Worm (Caenorhabditis elegans) whole organism, L1 larva: ENCODE results near the gene W08F4.1.

Source experiments
- C04F5.9 ChIP-seq: sonication (generic microtip); optimal IDR thresholded peaks from 2 replicates; lab custom pipeline; 2016; ENCODE audit warnings: missing genetic modification characterization, missing compliant biosample characterization
- F16B12.6 ChIP-seq: fragments of 150-350 bp; optimal IDR thresholded peaks from 2 replicates; lab custom pipeline; 2014; ENCODE audit warnings: missing biosample characterization, missing genetic modification characterization
- Y116A8C.19 ChIP-seq: sonication (generic microtip); optimal IDR thresholded peaks from 2 replicates; lab custom pipeline; 2016; ENCODE audit warnings: missing compliant biosample characterization, missing genetic modification characterization, borderline replicate concordance
- aha-1 ChIP-seq: fragments of 150-350 bp; optimal IDR thresholded peaks from 2 replicates; lab custom pipeline; 2014; ENCODE audit warnings: missing biosample characterization, missing genetic modification characterization
- alr-1 ChIP-seq: fragments of 200-800 bp; sonication (Bioruptor generic); optimal IDR thresholded peaks from 2 replicates; lab custom pipeline; 2018; ENCODE audit warnings: borderline replicate concordance, mild to moderate bottlenecking, missing genetic modification characterization, missing compliant biosample characterization
- aly-2 ChIP-seq: fragments of 150-350 bp; optimal IDR thresholded peaks from 2 replicates; lab custom pipeline; 2014; ENCODE audit warnings: missing biosample characterization, missing genetic modification characterization
- blmp-1 ChIP-seq: fragments of 150-350 bp; optimal IDR thresholded peaks from 2 replicates; lab custom pipeline; 2014; ENCODE audit warnings: missing biosample characterization, missing genetic modification characterization
- ceh-63 ChIP-seq: fragments of 200-800 bp; sonication (Bioruptor generic); optimal IDR thresholded peaks from 2 replicates; lab custom pipeline; 2018; ENCODE audit warnings: mild to moderate bottlenecking, missing genetic modification characterization, missing compliant biosample characterization
- dpl-1 ChIP-seq, 3 experiments: fragments of 150-350 bp in 2 of 3; sonication (generic microtip) in 1 of 3; optimal IDR thresholded peaks; 2 replicates each; lab custom pipeline; 2014 to 2017; ENCODE audit warnings: missing biosample characterization in 3 of 3, missing genetic modification characterization in 3 of 3, missing genetic modification reagents in 3 of 3
- efl-3 ChIP-seq: fragments of 200-800 bp; sonication (Bioruptor generic); optimal IDR thresholded peaks from 2 replicates; lab custom pipeline; 2018; ENCODE audit warnings: mild to moderate bottlenecking, missing genetic modification characterization, missing compliant biosample characterization
- egl-27 ChIP-seq, 2 experiments: fragments of 150-350 bp in 1 of 2; sonication (generic microtip); optimal IDR thresholded peaks; 3 replicates each; lab custom pipeline; 2017 to 2018; ENCODE audit warnings: missing biosample characterization in 2 of 2, missing genetic modification characterization in 2 of 2, missing genetic modification reagents in 2 of 2
- elt-2 ChIP-seq: sonication (generic microtip); optimal IDR thresholded peaks from 2 replicates; lab custom pipeline; 2016; ENCODE audit warnings: missing genetic modification characterization, mild to moderate bottlenecking, inconsistent platforms, missing compliant biosample characterization, missing genetic modification reagents
- fkh-4 ChIP-seq: sonication (generic microtip); optimal IDR thresholded peaks from 2 replicates; lab custom pipeline; 2016; ENCODE audit warnings: missing compliant biosample characterization, missing genetic modification characterization, borderline replicate concordance
- fos-1 ChIP-seq: fragments of 150-350 bp; optimal IDR thresholded peaks from 2 replicates; lab custom pipeline; 2014; ENCODE audit warnings: missing biosample characterization, missing genetic modification characterization
- hpl-2 ChIP-seq: fragments of 150-350 bp; optimal IDR thresholded peaks from 2 replicates; lab custom pipeline; 2014; ENCODE audit warnings: missing biosample characterization, missing genetic modification reagents, missing genetic modification characterization
- irx-1 ChIP-seq: sonication (generic microtip); optimal IDR thresholded peaks from 2 replicates; lab custom pipeline; 2016; ENCODE audit warnings: missing genetic modification characterization, missing compliant biosample characterization
- lin-13 ChIP-seq: fragments of 150-350 bp; optimal IDR thresholded peaks from 2 replicates; lab custom pipeline; 2014; ENCODE audit warnings: missing biosample characterization, missing genetic modification reagents, missing genetic modification characterization
- lin-15B ChIP-seq: fragments of 150-350 bp; sonication (generic microtip); optimal IDR thresholded peaks from 3 replicates; lab custom pipeline; 2014; ENCODE audit warnings: missing biosample characterization, missing genetic modification characterization
- lin-39 ChIP-seq: fragments of 150-350 bp; optimal IDR thresholded peaks from 2 replicates; lab custom pipeline; 2014; ENCODE audit warnings: missing biosample characterization, missing genetic modification reagents, missing genetic modification characterization
- lir-3 ChIP-seq: sonication (generic microtip); optimal IDR thresholded peaks from 2 replicates; lab custom pipeline; 2016; ENCODE audit warnings: mild to moderate bottlenecking, missing genetic modification characterization, moderate library complexity, missing compliant biosample characterization; ENCODE audit not compliant: poor library complexity
- lsy-2 ChIP-seq, 2 experiments: fragments of 150-350 bp; optimal IDR thresholded peaks; 2 replicates each; lab custom pipeline; 2014; ENCODE audit warnings: missing biosample characterization in 2 of 2, missing genetic modification characterization in 2 of 2
- mab-9 ChIP-seq: fragments of 200-800 bp; sonication (Bioruptor generic); IDR thresholded peaks from 2 replicates; pipeline ENCODE4 v1.3.6; 2022; ENCODE audit warnings: missing genetic modification reagents, missing genetic modification characterization, missing compliant biosample characterization
- mep-1 ChIP-seq: fragments of 150-350 bp; optimal IDR thresholded peaks from 2 replicates; lab custom pipeline; 2014; ENCODE audit warnings: missing biosample characterization, missing genetic modification characterization
- nhr-12 ChIP-seq: sonication (generic microtip); optimal IDR thresholded peaks from 2 replicates; lab custom pipeline; 2017; ENCODE audit warnings: missing biosample characterization, missing genetic modification characterization
- nhr-19 ChIP-seq: fragments of 200-800 bp; sonication (Bioruptor generic); conservative IDR thresholded peaks from 2 replicates; pipeline ENCODE4 v1.3.6; 2022; ENCODE audit warnings: missing genetic modification characterization, missing compliant biosample characterization
- nhr-28 ChIP-seq: fragments of 150-350 bp; optimal IDR thresholded peaks from 2 replicates; lab custom pipeline; 2014; ENCODE audit warnings: missing biosample characterization, missing genetic modification characterization
- nhr-85 ChIP-seq: sonication (generic microtip); peaks from one replicate; lab custom pipeline; 2016; ENCODE audit warnings: missing genetic modification characterization, inconsistent platforms, missing compliant biosample characterization
- nhr-90 ChIP-seq: sonication (generic microtip); optimal IDR thresholded peaks from 2 replicates; lab custom pipeline; 2016; ENCODE audit warnings: mild to moderate bottlenecking, missing genetic modification characterization, missing compliant biosample characterization; ENCODE audit not compliant: poor library complexity
- snu-23 ChIP-seq: sonication (generic microtip); optimal IDR thresholded peaks from 2 replicates; lab custom pipeline; 2016; ENCODE audit warnings: missing genetic modification characterization, missing compliant biosample characterization
- sox-4 ChIP-seq: sonication (generic microtip); optimal IDR thresholded peaks from 2 replicates; lab custom pipeline; 2016; ENCODE audit warnings: missing genetic modification characterization, missing compliant biosample characterization
- sptf-1 ChIP-seq: fragments of 150-350 bp; optimal IDR thresholded peaks from 2 replicates; lab custom pipeline; 2014; ENCODE audit warnings: missing biosample characterization, missing genetic modification characterization
- sup-37 ChIP-seq: fragments of 200-800 bp; sonication (Bioruptor generic); optimal IDR thresholded peaks from 2 replicates; lab custom pipeline; 2018; ENCODE audit warnings: mild to moderate bottlenecking, missing genetic modification characterization, missing compliant biosample characterization
- tbx-2 ChIP-seq: sonication (generic microtip); optimal IDR thresholded peaks from 2 replicates; lab custom pipeline; 2016; ENCODE audit warnings: missing genetic modification characterization, missing compliant biosample characterization
- unc-86 ChIP-seq: sonication (generic microtip); optimal IDR thresholded peaks from 2 replicates; lab custom pipeline; 2016; ENCODE audit warnings: missing genetic modification characterization, missing compliant biosample characterization
- unc-98 ChIP-seq: fragments of 200-800 bp; sonication (Bioruptor generic); IDR thresholded peaks from 2 replicates; pipeline ENCODE4 v1.3.6; 2022; ENCODE audit warnings: missing genetic modification characterization, missing compliant biosample characterization
- ztf-4 ChIP-seq: fragments of 150-350 bp; optimal IDR thresholded peaks from 2 replicates; lab custom pipeline; 2014; ENCODE audit warnings: missing biosample characterization, missing genetic modification characterization

The W08F4.1 gene

ce11 chrII:605267-605666, 11.9 kb downstream of the W08F4.1 start, which contains the start of gene W04H10.2:
Gene W04H10.2, plus strand, starts transcription at chrII:605567.
- TF ChIP-seq egl-27 (tag; optimal IDR thresholded peaks at IDR 0.05; lab: Kevin White, UChicago) = no peak
- TF ChIP-seq nhr-19 = no peak
- no peak for TF ChIP-seq F16B12.6 (tag; lab: Kevin White, UChicago)
- no peak for TF ChIP-seq mep-1 (tag; lab: Kevin White, UChicago)
- TF ChIP-seq lin-15B (tag; lab: Kevin White, UChicago) = no peak
- no peak for TF ChIP-seq ceh-63 (GFP tag; lab: Kevin White, UChicago)
- no peak for TF ChIP-seq Y116A8C.19 (tag; lab: Kevin White, UChicago)
- TF ChIP-seq lsy-2 (tag; optimal IDR thresholded peaks at IDR 0.05; lab: Kevin White, UChicago) = no peak
- TF ChIP-seq sup-37 (GFP tag; lab: Kevin White, UChicago) = no peak
- TF ChIP-seq nhr-28 (tag; lab: Kevin White, UChicago) = no peak
- TF ChIP-seq unc-86 (tag; lab: Kevin White, UChicago) = no peak
- TF ChIP-seq lin-13 (GFP tag; lab: Kevin White, UChicago) = no peak
- no peak for TF ChIP-seq tbx-2
- TF ChIP-seq irx-1 (tag; lab: Kevin White, UChicago) = no peak
- TF ChIP-seq mab-9 (GFP tag; lab: Robert Waterston, UW) = no peak
- no peak for TF ChIP-seq alr-1 (tag; lab: Kevin White, UChicago)
- no peak for TF ChIP-seq snu-23 (GFP tag; lab: Kevin White, UChicago)
- no peak for TF ChIP-seq elt-2
- TF ChIP-seq aha-1 (tag; lab: Kevin White, UChicago) = no peak
- no peak for TF ChIP-seq fos-1 (tag; lab: Kevin White, UChicago)

ce11 chrII:606033-606432, 12.7 kb downstream of the W08F4.1 start, which contains the start of gene W04H10.5:
Gene W04H10.5, plus strand, starts transcription at chrII:606333.
- TF ChIP-seq aly-2 (tag; lab: Kevin White, UChicago) = no peak

DNA sequence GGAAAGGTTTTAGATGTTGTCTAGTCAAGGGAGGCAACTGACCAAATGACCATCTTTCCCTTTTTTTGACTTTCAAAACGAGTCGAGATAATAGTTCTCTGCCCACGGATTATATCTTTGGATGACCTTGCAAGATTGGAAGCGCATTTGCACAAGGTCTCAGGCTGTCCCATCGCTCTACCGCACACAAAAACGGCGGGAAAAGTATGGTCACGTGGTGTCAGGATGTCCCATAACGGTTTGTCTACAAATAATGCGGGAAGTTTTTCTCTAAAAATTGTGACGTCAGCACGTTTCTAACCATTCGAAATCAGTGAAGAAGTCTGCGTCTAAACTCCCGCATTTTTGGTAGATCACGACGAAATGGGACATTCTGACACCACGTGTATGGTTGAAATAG, 15.0 kb downstream of the W08F4.1 start, which contains the start of gene W04H10.6:
W04H10.6 (minus strand) TSS at position 101 of the 400 bp plus-strand sequence.
- TF ChIP-seq sox-4 (tag; lab: Kevin White, UChicago) = no peak
- no peak for TF ChIP-seq C04F5.9
- no peak for TF ChIP-seq nhr-12 (tag; lab: Kevin White, UChicago)
- TF ChIP-seq efl-3 = no peak
- no peak for TF ChIP-seq fkh-4 (tag; lab: Kevin White, UChicago)
- no peak for TF ChIP-seq nhr-90 (tag; lab: Kevin White, UChicago)
- no peak for TF ChIP-seq unc-98 (GFP tag; lab: Robert Waterston, UW)
- TF ChIP-seq lir-3 = no peak
- TF ChIP-seq blmp-1 (tag; lab: Kevin White, UChicago) = peak; percentile 36
- peak in 2 of 3 experiments; percentile 20 to 24 for TF ChIP-seq dpl-1 (GFP tag; optimal IDR thresholded peaks at IDR 0.05; lab: Kevin White, UChicago)
- no peak for TF ChIP-seq hpl-2
- TF ChIP-seq sptf-1 = no peak
- TF ChIP-seq lin-39 (tag; lab: Kevin White, UChicago) = no peak
- peak; percentile 78 for TF ChIP-seq nhr-85 (tag; lab: Kevin White, UChicago)
- no peak for TF ChIP-seq aha-1 (tag; lab: Kevin White, UChicago)
- no peak for TF ChIP-seq nhr-19
- TF ChIP-seq snu-23 (GFP tag; lab: Kevin White, UChicago) = peak; percentile 31

DNA sequence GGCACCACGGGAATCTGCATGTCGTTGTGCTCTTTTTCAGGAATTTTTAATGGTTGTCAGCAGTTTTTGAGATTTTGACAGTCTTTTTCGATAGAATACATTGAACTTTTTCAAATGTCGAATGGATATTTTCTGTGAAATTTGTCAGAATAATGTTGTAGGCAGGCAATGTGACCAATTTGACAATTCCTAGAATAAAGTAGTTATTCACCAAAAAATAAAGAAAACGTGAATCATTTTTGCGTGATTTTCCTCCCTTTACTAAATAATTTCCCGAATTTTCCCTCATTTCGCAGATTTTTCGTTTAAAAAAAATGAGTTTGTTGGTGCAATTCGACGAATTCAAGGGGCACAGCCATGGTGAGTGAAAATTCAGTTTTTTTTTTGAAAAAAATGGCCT, 15.4 kb downstream of the W08F4.1 start, which contains the start of gene W04H10.1:
W04H10.1 (plus strand) TSS at position 301 of the 400 bp plus-strand sequence.
- TF ChIP-seq ztf-4 (tag; lab: Kevin White, UChicago) = no peak
